Fruit fly (Drosophila melanogaster): ENCODE results near the gene Gem4c.
"Not testable (repeated sequence)": the region's sequence is repeated elsewhere in the genome, so short reads cannot be mapped to it uniquely, and the experiment has no call there.

The Gem4c gene

DNA sequence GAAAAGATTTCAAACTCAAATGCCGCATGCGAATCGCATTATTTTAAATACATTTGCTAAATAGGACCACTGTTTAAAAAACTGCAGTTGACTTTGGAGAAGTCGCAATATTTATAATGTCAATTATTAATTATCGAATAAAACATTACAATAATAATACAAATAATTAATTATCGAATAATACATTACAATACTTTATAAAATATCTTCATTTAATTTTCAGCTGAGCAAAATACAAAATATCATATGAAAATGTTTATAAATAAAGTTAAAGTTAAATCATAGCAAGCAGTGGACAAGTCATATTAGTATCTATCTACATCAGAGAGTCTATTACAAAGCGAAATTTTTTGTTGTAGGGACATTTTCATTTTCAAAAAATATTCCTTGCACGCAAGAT, at the start of gene Gem4c:
Gem4c (plus strand) TSS at position 301 of the 400 bp plus-strand sequence.
- TF ChIP-seq psq, Myc, Sin3A (optimal IDR thresholded peaks at IDR 0.05): not testable (repeated sequence)

- TF ChIP-seq Myc (optimal IDR thresholded peaks at IDR 0.05) (no peak), h (optimal IDR thresholded peaks at IDR 0.05) (no peak), insv (optimal IDR thresholded peaks at IDR 0.05) (no peak), ttk (optimal IDR thresholded peaks at IDR 0.05) (no peak), Sin3A (optimal IDR thresholded peaks at IDR 0.05) (no peak), psq (optimal IDR thresholded peaks at IDR 0.05) (no peak)
Observed at dm6 chrX:3901926-3902325, 42.9 kb upstream of the Gem4c start.

- TF ChIP-seq Sin3A (optimal IDR thresholded peaks at IDR 0.05) (no peak), Myc (optimal IDR thresholded peaks at IDR 0.05) (no peak), ttk (optimal IDR thresholded peaks at IDR 0.05) (no peak), h (optimal IDR thresholded peaks at IDR 0.05) (no peak), insv (optimal IDR thresholded peaks at IDR 0.05) (no peak), psq (optimal IDR thresholded peaks at IDR 0.05) (no peak)
Observed at dm6 chrX:3928520-3928919, 16.3 kb upstream of the Gem4c start.

DNA sequence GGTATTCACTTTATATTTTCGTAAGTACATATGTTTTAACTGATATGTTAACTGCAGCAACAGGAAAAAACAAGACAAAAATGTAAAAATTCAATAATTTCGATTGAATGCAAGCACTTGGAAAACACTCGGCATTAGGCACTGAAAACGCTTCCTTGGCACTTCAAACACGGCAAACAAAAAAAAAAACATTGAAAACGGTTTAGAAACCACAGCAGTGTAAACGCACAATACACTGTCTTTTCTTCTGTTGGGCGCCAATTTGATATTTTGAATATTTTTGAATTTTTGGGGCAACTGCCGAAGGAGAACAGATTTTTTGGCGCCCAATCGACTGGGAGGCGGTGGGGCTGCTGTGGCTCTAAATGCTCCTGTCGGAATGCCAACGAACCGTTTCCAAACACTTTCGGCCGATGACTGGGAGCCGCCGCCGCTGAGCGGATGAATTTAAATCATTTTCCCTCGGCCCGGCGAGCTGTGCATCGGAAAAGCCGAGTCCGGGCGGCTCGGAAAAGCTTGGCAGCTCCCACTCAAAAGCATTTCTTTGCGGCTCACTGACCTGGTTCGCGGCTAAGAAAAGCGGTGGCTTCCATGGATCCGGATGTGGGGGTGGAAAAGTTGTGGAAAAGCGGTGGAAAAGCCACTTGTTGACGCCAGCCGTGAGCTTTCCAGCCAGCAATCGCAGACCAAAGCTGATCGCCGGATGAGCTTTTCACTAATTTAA, 14.2 kb upstream of the Gem4c start, which contains the start of gene CG42541:
CG42541 (minus strand) TSS at position 51 of the 724 bp plus-strand sequence.
- TF ChIP-seq ttk (optimal IDR thresholded peaks at IDR 0.05) (no peak), h (optimal IDR thresholded peaks at IDR 0.05) (no peak), psq (optimal IDR thresholded peaks at IDR 0.05) (no peak), Sin3A (optimal IDR thresholded peaks at IDR 0.05) (no peak), Myc (optimal IDR thresholded peaks at IDR 0.05) (no peak), insv (optimal IDR thresholded peaks at IDR 0.05) (no peak)

DNA sequence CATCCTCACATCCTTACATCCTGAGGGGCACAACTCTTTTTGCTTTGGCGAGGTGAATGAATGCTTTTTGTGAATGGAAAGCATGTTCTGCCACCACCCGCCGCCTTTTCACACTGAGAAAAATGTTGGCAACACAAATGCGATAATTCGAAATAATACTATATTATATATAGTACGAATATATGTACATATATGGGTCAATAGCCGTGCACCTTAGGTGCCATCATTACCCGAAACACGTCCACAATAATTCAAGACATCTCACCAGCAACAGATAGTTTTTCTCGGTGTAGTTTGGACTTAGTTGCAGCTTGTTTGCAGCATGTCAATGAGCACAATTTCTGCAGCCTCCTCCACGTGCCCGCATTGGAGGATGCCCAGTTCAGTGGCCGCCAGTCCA, 13.2 kb upstream of the Gem4c start:
- TF ChIP-seq Sin3A (optimal IDR thresholded peaks at IDR 0.05): no peak
- no peak for TF ChIP-seq ttk (optimal IDR thresholded peaks at IDR 0.05)
- no peak for TF ChIP-seq psq (optimal IDR thresholded peaks at IDR 0.05)
- no peak for TF ChIP-seq insv (optimal IDR thresholded peaks at IDR 0.05)
- TF ChIP-seq h (optimal IDR thresholded peaks at IDR 0.05): no peak
- no peak for TF ChIP-seq Myc (optimal IDR thresholded peaks at IDR 0.05)

dm6 chrX:3936174-3936573, 8.7 kb upstream of the Gem4c start, which contains the start of the genes CG2938 and Glos:
Gene CG2938, minus strand, starts transcription at chrX:3936469.
Gene Glos, plus strand, starts transcription at chrX:3936517.
- TF ChIP-seq ttk (optimal IDR thresholded peaks at IDR 0.05) (no peak), psq (optimal IDR thresholded peaks at IDR 0.05) (no peak), insv (optimal IDR thresholded peaks at IDR 0.05) (no peak), Myc (optimal IDR thresholded peaks at IDR 0.05) (no peak), h (optimal IDR thresholded peaks at IDR 0.05) (no peak), Sin3A (optimal IDR thresholded peaks at IDR 0.05) (no peak)

DNA sequence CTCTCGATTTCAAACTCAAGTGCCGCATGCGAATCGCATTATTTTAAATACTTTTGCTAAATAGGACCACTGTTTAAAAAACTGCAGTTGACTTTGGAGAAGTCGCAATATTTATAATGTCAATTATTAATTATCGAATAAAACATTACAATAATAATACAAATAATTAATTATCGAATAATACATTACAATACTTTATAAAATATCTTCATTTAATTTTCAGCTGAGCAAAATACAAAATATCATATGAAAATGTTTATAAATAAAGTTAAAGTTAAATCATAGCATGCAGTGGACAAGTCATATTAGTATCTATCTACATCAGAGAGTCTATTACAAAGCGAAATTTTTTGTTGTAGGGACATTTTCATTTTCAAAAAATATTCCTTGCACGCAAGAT, 4.3 kb upstream of the Gem4c start, which contains the start of gene Gem4b:
Gem4b (plus strand) TSS at position 301 of the 400 bp plus-strand sequence.
- TF ChIP-seq h, Myc, insv (optimal IDR thresholded peaks at IDR 0.05): not testable (repeated sequence)

- no peak for TF ChIP-seq Myc (optimal IDR thresholded peaks at IDR 0.05)
- TF ChIP-seq psq (optimal IDR thresholded peaks at IDR 0.05): no peak
- TF ChIP-seq ttk (optimal IDR thresholded peaks at IDR 0.05): no peak
- no peak for TF ChIP-seq Sin3A (optimal IDR thresholded peaks at IDR 0.05)
- TF ChIP-seq h (optimal IDR thresholded peaks at IDR 0.05): no peak
- TF ChIP-seq insv (optimal IDR thresholded peaks at IDR 0.05): no peak
Observed at dm6 chrX:3948889-3949288, 4.0 kb downstream of the Gem4c start, which contains the start of gene Vap33. Gene Vap33, plus strand, starts transcription at chrX:3948975.

DNA sequence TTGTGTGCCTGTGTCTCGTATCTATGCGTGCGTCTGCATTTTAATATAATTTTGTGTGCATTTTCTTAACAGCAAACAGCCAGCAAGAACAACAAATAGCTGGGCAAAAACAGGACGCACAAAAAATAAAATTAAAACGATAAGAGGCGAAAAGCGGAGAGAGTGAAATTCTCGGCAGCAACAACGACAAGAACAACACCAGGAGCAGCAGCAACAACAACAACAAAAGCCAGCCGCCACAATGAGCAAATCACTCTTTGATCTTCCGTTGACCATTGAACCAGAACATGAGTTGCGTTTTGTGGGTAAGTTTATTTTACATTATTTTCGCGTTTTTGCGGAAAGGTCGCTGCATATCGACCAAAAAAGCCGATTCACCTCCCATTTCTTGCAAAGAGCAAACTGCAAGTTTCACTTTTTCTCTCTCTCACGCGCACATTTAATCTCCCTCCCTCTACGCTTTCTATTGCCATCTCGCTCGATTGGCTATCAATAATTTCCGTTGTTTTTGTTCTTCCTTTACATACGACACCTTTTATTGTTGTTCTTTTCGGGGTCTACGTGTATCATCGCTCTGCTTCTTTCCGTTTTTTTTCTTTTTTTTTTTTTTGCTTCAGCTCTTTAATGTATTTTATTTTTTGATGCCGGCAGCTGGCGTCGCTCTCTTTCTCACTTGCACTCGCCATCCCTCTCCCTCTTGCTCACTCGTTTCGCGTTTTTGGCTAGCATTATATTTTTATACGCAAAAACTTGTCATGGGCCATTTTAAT, 4.8 kb downstream of the Gem4c start:
- TF ChIP-seq Myc (optimal IDR thresholded peaks at IDR 0.05) (no peak), Sin3A (optimal IDR thresholded peaks at IDR 0.05) (no peak), psq (optimal IDR thresholded peaks at IDR 0.05) (no peak), insv (optimal IDR thresholded peaks at IDR 0.05) (no peak), ttk (optimal IDR thresholded peaks at IDR 0.05) (no peak), h (optimal IDR thresholded peaks at IDR 0.05) (no peak)

- TF ChIP-seq ttk (optimal IDR thresholded peaks at IDR 0.05): no peak
- no peak for TF ChIP-seq psq (optimal IDR thresholded peaks at IDR 0.05)
- no peak for TF ChIP-seq h (optimal IDR thresholded peaks at IDR 0.05)
- TF ChIP-seq Myc (optimal IDR thresholded peaks at IDR 0.05): no peak
- no peak for TF ChIP-seq Sin3A (optimal IDR thresholded peaks at IDR 0.05)
- TF ChIP-seq insv (optimal IDR thresholded peaks at IDR 0.05): no peak
Observed at dm6 chrX:3950199-3950645, 5.4 kb downstream of the Gem4c start.

dm6 chrX:3964965-3965420, 20.1 kb downstream of the Gem4c start, which contains the start of gene lva:
Gene lva, minus strand, starts transcription at chrX:3965327.
- TF ChIP-seq Myc (optimal IDR thresholded peaks at IDR 0.05) (no peak), psq (optimal IDR thresholded peaks at IDR 0.05) (peak; percentile 93)

dm6 chrX:3967613-3968012, 22.8 kb downstream of the Gem4c start:
- no peak for TF ChIP-seq ttk (optimal IDR thresholded peaks at IDR 0.05)
- TF ChIP-seq psq (optimal IDR thresholded peaks at IDR 0.05): no peak
- TF ChIP-seq h (optimal IDR thresholded peaks at IDR 0.05): no peak
- TF ChIP-seq insv (optimal IDR thresholded peaks at IDR 0.05): no peak
- TF ChIP-seq Myc (optimal IDR thresholded peaks at IDR 0.05): no peak
- no peak for TF ChIP-seq Sin3A (optimal IDR thresholded peaks at IDR 0.05)

Data from Kc167 (cell line).